Worm (Caenorhabditis elegans): ENCODE results near the gene atfs-1.
"Not testable (repeated sequence)": the region's sequence is repeated elsewhere in the genome, so short reads cannot be mapped to it uniquely, and the experiment has no call there.

atfs-1 gene

ce11 chrV:14176572-14176971 lies 16.9 kb upstream of the atfs-1 start:
- TF ChIP-seq dao-5 (tag; optimal IDR thresholded peaks at IDR 0.05): no peak
- no peak for TF ChIP-seq W03F9.2 (tag; optimal IDR thresholded peaks at IDR 0.05)
- no peak for TF ChIP-seq him-1 (tag; optimal IDR thresholded peaks at IDR 0.05)

- no peak for TF ChIP-seq W03F9.2 (tag; optimal IDR thresholded peaks at IDR 0.05)
- TF ChIP-seq him-1 (tag; optimal IDR thresholded peaks at IDR 0.05): no peak
- TF ChIP-seq dao-5 (tag; optimal IDR thresholded peaks at IDR 0.05): no peak
Observed at ce11 chrV:14177657-14178129, 15.8 kb upstream of the atfs-1 start, which contains the start of gene ceh-74. TSS of gene ceh-74 (plus strand) at chrV:14178079.

- no peak for TF ChIP-seq him-1 (tag; optimal IDR thresholded peaks at IDR 0.05)
- no peak for TF ChIP-seq dao-5 (tag; optimal IDR thresholded peaks at IDR 0.05)
- no peak for TF ChIP-seq W03F9.2 (tag; optimal IDR thresholded peaks at IDR 0.05)
Observed at ce11 chrV:14179947-14180346, 13.5 kb upstream of the atfs-1 start, which contains the start of gene ZC376.8. TSS of gene ZC376.8 (plus strand) at chrV:14180247.

- TF ChIP-seq W03F9.2 (tag; optimal IDR thresholded peaks at IDR 0.05): no peak
- TF ChIP-seq him-1 (tag; optimal IDR thresholded peaks at IDR 0.05): no peak
- TF ChIP-seq dao-5 (tag; optimal IDR thresholded peaks at IDR 0.05): no peak
Observed at ce11 chrV:14182860-14183259, 10.6 kb upstream of the atfs-1 start, which contains the start of gene cest-2.3. TSS of gene cest-2.3 (minus strand) at chrV:14182960.

- TF ChIP-seq him-1 (tag; optimal IDR thresholded peaks at IDR 0.05) (no peak), W03F9.2 (tag; optimal IDR thresholded peaks at IDR 0.05) (peak; percentile 60), dao-5 (tag; optimal IDR thresholded peaks at IDR 0.05) (no peak)
Observed at ce11 chrV:14185438-14185837, 8.0 kb upstream of the atfs-1 start, which contains the start of the genes trm-1 and ints-2. TSS of gene trm-1 (minus strand) at chrV:14185612. TSS of gene ints-2 (plus strand) at chrV:14185686.

ce11 chrV:14187104-14187503 lies 6.4 kb upstream of the atfs-1 start:
- TF ChIP-seq dao-5 (tag; optimal IDR thresholded peaks at IDR 0.05): no peak

ce11 chrV:14192870-14193269 lies 593 bp upstream of the atfs-1 start:
- TF ChIP-seq him-1 (tag; optimal IDR thresholded peaks at IDR 0.05): no peak
- TF ChIP-seq W03F9.2 (tag; optimal IDR thresholded peaks at IDR 0.05): peak; percentile 55

ce11 chrV:14194514-14194913 lies 1.1 kb downstream of the atfs-1 start:
- TF ChIP-seq him-1 (tag; optimal IDR thresholded peaks at IDR 0.05) (no peak), dao-5 (tag; optimal IDR thresholded peaks at IDR 0.05) (no peak), W03F9.2 (tag; optimal IDR thresholded peaks at IDR 0.05) (no peak)

ce11 chrV:14197651-14198050 lies 4.2 kb downstream of the atfs-1 start:
- TF ChIP-seq him-1 (tag; optimal IDR thresholded peaks at IDR 0.05) (no peak), dao-5 (tag; optimal IDR thresholded peaks at IDR 0.05) (no peak), W03F9.2 (tag; optimal IDR thresholded peaks at IDR 0.05) (no peak)

- TF ChIP-seq him-1 (tag; optimal IDR thresholded peaks at IDR 0.05) (peak; percentile 84), dao-5 (tag; optimal IDR thresholded peaks at IDR 0.05) (no peak), W03F9.2 (tag; optimal IDR thresholded peaks at IDR 0.05) (peak; percentile 76)
Observed at ce11 chrV:14200086-14200485, 6.6 kb downstream of the atfs-1 start.

ce11 chrV:14205214-14205613 lies 11.8 kb downstream of the atfs-1 start, which contains the start of gene T16A9.3:
TSS of gene T16A9.3 (plus strand) at chrV:14205514.
- TF ChIP-seq dao-5, him-1, W03F9.2 (tag; optimal IDR thresholded peaks at IDR 0.05): not testable (repeated sequence)

- TF ChIP-seq dao-5 (tag; optimal IDR thresholded peaks at IDR 0.05) (no peak), him-1 (tag; optimal IDR thresholded peaks at IDR 0.05) (no peak), W03F9.2 (tag; optimal IDR thresholded peaks at IDR 0.05) (no peak)
Observed at ce11 chrV:14210743-14211142, 17.3 kb downstream of the atfs-1 start, which contains the start of gene str-230. TSS of gene str-230 (minus strand) at chrV:14210843.

ce11 chrV:14212813-14213212 lies 19.4 kb downstream of the atfs-1 start:
- no peak for TF ChIP-seq him-1 (tag; optimal IDR thresholded peaks at IDR 0.05)

ce11 chrV:14215106-14215505 lies 21.6 kb downstream of the atfs-1 start, which contains the start of gene T16A9.5:
TSS of gene T16A9.5 (minus strand) at chrV:14215206.
- TF ChIP-seq dao-5 (tag; optimal IDR thresholded peaks at IDR 0.05) (no peak), W03F9.2 (tag; optimal IDR thresholded peaks at IDR 0.05) (no peak), him-1 (tag; optimal IDR thresholded peaks at IDR 0.05) (no peak)

- no peak for TF ChIP-seq him-1 (tag; optimal IDR thresholded peaks at IDR 0.05)
- TF ChIP-seq dao-5 (tag; optimal IDR thresholded peaks at IDR 0.05): no peak
- TF ChIP-seq W03F9.2 (tag; optimal IDR thresholded peaks at IDR 0.05): no peak
Observed at ce11 chrV:14223141-14223540, 29.7 kb downstream of the atfs-1 start.
